Fruit fly (Drosophila melanogaster) whole organism: ENCODE results near the gene bys.
A peak's percentile ranks its signal among the peaks of the same experiment; 100 is the strongest.

ENCODE experiments used
- CG8478 ChIP-seq: fragments of >200 bp; optimal IDR thresholded peaks from 2 replicates; lab custom pipeline; 2018; ENCODE audit warnings: inconsistent platforms
- Dll ChIP-seq: fragments of >200 bp; optimal IDR thresholded peaks from 2 replicates; lab custom pipeline; 2017
- EcR ChIP-seq, 2 experiments: fragments of >200 bp; optimal IDR thresholded peaks; 2 replicates each; lab custom pipeline; 2017; ENCODE audit warnings: missing biosample characterization in 2 of 2, missing genetic modification characterization in 2 of 2, missing genetic modification reagents in 2 of 2
- pan ChIP-seq: fragments of >200 bp; optimal IDR thresholded peaks from 2 replicates; lab custom pipeline; 2017
- psq ChIP-seq: fragments of >200 bp; optimal IDR thresholded peaks from 2 replicates; lab custom pipeline; 2017
- usp ChIP-seq: fragments of >200 bp; optimal IDR thresholded peaks from 2 replicates; lab custom pipeline; 2017; ENCODE audit warnings: missing biosample characterization, missing genetic modification characterization, mixed read lengths

The bys gene

DNA sequence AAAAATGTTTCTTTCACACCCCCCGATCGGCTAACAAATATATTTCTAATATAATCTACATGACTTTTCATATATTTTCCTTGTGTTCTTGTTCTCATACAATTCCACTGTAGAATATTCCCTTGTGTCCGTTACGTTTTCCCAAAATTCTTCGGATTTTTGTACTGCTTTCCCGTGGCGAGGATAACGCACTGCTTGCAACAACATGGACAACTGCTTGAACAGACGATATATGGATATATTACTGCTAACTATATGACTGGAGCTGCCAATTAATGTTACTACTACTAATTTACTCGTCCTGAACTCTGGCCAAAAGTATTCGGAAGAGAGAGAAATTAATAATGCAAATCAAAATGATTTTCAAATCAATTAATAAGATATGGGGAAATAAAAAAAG lies 23.2 kb downstream of the bys start:
- TF ChIP-seq CG8478 (lab: Kevin White, UChicago) (no peak), usp (GFP tag; lab: Kevin White, UChicago) (no peak), pan (lab: Kevin White, UChicago) (no peak), psq (lab: Kevin White, UChicago) (no peak), Dll (lab: Kevin White, UChicago) (no peak), EcR (GFP tag; optimal IDR thresholded peaks at IDR 0.05; lab: Kevin White, UChicago) (no peak)

DNA sequence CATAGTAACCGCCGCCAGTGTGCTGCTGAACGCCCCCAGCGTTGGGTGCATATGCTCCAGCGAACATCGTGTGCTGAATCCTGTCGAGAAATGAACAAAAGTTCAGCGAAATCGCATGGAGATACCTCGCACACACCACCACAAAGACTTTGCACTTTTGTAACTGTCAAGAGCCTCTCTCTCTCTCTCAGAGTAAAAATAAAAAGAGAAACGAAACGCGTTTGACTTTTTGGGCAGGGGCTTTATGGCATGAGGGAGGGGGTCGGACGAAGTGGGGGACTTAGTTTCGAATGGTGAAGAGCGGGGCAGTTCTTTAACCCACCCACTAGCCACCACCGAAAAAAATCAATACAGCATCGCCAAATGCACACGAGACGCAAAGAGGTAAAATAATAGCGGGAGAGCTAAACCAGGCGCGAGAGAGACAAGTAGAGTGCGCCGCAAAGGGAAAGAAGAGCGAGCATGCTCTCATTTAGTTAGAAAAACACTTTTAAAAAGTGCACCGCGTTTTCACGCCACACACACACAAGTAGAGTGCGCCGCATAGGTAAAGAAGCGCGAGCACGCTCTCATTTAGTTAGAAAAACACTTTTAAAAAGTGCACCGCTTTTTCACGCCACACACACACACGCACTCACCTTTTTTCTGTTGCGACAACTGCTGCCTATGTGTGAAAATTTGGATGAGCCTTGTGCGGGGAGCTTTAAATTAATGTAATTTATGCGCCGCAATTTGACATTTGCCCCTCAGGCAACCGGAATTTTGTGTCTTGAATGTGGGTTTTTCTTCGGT lies 28.8 kb downstream of the bys start:
- TF ChIP-seq psq (lab: Kevin White, UChicago): no peak
- peak; percentile 84 for TF ChIP-seq Dll (lab: Kevin White, UChicago)
- peak; percentile 0 for TF ChIP-seq CG8478 (lab: Kevin White, UChicago)

DNA sequence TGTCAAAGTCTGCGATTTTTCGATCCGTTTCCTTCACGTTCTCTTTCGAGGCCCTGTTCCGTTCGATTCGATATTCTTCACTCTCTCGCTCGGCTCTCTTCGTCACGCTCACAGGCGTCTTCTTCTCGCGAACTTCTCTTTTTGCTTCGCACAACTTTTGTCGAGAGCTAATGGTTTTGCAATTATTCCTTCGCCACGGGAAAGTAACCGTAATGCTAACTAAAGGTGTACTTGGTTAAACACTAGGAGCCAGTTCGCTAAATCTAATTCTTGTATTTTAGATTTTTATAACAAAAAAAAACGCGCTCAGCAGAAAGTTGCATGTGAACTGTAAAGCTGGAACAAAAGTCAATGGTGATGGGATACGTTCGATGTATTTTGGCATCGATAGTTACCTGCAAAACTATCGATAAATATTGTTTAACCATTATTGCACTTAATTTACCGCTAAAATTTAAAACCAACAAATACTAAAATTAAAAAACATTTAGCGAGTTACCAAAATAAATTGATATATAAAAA lies 29.4 kb downstream of the bys start, which contains the start of gene mahe:
Gene mahe, minus strand, starts transcription at position 355 of the 522 bp plus-strand sequence.
- TF ChIP-seq pan (lab: Kevin White, UChicago): no peak
- TF ChIP-seq EcR (GFP tag; optimal IDR thresholded peaks at IDR 0.05; lab: Kevin White, UChicago): no peak
- TF ChIP-seq usp (GFP tag; lab: Kevin White, UChicago): no peak
- TF ChIP-seq Dll (lab: Kevin White, UChicago): no peak
- no peak for TF ChIP-seq psq (lab: Kevin White, UChicago)
- TF ChIP-seq CG8478 (lab: Kevin White, UChicago): no peak

DNA sequence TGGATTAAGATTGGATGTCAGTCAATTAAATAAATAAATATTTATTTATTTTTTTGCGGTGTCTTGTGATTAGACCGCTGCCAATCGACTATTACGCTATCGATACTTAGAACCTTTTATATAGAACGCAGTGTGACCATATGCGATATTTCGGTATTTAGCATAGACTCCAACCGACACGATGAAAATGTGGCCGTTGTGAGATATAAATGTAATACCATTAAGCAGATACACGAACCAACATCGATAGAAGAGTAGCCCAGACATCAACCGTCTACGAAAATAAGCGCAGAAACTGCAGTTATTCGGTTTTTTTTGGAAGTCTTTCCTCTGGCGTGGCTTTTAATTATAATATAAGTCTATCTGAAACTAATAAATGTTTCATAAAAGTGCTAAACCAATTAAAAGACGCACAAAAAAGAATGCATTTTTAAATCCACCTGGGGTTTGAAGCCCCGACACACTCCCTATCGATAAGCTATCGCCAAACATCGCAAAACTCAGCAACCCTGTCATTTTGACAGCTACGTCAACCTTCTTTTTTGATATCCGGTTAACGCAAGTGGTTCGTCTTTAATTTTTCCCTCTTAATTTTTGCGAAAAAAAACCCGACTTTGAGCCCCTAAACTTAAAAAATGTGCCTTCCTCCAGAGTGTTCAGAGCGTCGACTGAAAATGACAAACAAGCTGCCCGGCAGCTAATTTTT lies 31.7 kb downstream of the bys start, which contains the start of the genes Dhdds and RpS14a:
Gene Dhdds, minus strand, starts transcription at position 142 of the 706 bp plus-strand sequence.
Gene RpS14a, plus strand, starts transcription at position 533 of the 706 bp plus-strand sequence.
- no peak for TF ChIP-seq usp (GFP tag; lab: Kevin White, UChicago)
- no peak for TF ChIP-seq EcR (GFP tag; optimal IDR thresholded peaks at IDR 0.05; lab: Kevin White, UChicago)
- TF ChIP-seq CG8478 (lab: Kevin White, UChicago): no peak
- TF ChIP-seq Dll (lab: Kevin White, UChicago): no peak
- TF ChIP-seq psq (lab: Kevin White, UChicago): no peak
- no peak for TF ChIP-seq pan (lab: Kevin White, UChicago)

DNA sequence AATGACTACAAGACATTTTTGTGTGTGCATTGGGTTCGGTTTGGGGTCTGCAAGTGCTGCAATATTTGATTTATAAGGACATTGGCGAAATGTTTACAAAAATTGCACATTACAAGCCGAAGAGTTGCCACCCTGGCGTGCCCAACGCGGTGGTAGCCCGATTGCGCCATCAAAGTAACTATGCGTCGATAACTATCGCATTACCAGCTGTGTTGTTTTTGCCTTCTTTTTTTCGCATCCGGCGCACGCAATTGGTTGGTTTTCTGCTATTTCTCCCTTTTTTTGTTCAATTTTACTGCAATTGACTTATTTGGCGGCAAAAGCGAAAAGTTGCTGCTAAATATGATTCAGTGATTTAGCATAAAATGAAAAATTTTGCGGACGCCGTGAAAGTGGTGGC lies 33.0 kb downstream of the bys start, which contains the start of gene RpS14b:
Gene RpS14b, plus strand, starts transcription at position 220 of the 400 bp plus-strand sequence.
- TF ChIP-seq CG8478 (lab: Kevin White, UChicago) (no peak), pan (lab: Kevin White, UChicago) (no peak), EcR (GFP tag; optimal IDR thresholded peaks at IDR 0.05; lab: Kevin White, UChicago) (no peak), Dll (lab: Kevin White, UChicago) (no peak), usp (GFP tag; lab: Kevin White, UChicago) (no peak), psq (lab: Kevin White, UChicago) (no peak)

DNA sequence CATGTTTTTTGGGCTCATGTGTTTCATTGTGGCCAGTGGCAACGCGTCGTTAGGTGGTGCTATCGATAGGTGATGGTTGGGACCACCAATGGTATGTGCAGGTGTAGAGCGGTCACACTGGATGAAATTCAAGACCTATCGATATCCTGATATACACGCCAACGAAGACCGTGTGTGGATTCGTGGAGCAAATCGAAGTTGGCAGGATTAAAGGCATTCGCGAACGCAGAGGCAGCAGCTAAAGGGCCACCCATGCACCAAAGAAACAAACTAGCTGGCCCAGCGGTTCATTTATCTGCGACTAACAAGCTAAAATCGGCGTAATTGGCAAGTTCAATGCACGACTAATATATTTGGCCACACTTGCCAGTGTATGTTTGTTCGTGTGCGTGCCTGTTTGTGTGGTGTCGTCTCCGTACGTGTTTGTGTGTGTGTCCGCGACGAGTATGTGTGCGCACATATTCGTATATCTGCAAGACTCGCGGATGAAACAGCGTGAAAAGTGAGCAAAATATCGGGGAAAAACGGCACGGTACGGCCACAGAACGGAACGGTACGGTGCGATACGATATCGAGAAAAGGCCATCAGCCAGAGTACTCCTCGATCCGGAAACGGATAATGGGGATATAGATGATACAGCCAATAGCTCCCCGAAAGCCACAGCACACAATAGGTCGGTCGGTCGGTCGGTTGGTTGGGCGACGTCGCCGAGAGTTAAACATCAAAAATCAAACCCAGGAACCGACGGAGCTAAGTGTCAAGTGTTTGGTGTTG lies 34.3 kb downstream of the bys start, which contains the start of gene Ubr3:
Gene Ubr3, plus strand, starts transcription at position 99 of the 775 bp plus-strand sequence.
- no peak for TF ChIP-seq CG8478 (lab: Kevin White, UChicago)
- no peak for TF ChIP-seq psq (lab: Kevin White, UChicago)
- no peak for TF ChIP-seq pan (lab: Kevin White, UChicago)
- no peak for TF ChIP-seq usp (GFP tag; lab: Kevin White, UChicago)
- no peak for TF ChIP-seq Dll (lab: Kevin White, UChicago)
- no peak for TF ChIP-seq EcR (GFP tag; optimal IDR thresholded peaks at IDR 0.05; lab: Kevin White, UChicago)

DNA sequence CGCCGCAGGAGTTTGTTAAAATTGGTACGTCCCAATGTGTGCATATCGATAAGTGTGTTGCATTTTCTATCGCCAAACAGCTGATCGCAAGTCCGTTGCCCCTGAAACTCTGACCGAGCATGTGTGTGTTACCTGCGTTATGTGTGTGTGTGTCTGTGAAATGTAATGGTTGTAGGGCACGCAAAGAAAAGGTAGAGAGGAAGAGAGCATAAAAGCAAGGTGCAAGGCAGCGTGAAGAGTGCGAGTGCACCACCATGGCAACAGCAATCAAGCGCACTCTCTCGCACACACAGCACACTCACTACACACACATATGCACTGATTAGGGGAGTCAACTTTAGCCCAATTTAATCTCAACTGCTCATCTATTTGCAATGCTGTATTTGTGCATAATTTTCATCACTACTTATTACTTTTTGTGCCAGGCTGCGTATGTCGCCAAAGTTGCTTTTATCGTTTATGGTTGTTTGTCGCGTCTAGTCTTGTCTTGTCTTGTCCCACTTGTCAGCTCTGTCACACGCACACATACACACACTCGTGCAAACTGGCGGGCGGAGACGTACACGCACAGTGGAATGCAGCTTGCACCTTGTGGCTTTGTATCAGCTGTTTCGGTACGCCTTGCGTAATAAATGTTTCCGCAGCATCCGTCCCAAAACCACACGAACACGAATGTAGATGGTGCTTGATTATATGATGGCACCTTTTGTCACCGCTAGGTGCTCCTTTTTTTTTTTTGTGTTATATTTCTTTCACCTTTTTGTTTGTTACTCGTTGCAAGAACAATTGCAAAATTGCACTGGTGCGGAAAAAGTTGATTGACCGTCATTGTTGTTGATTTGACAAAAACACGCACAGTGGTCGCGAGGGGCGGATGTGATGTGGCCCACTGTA lies 36.2 kb downstream of the bys start:
- no peak for TF ChIP-seq usp (GFP tag; lab: Kevin White, UChicago)
- TF ChIP-seq pan (lab: Kevin White, UChicago): no peak
- peak; percentile 34 for TF ChIP-seq CG8478 (lab: Kevin White, UChicago)
- no peak for TF ChIP-seq psq (lab: Kevin White, UChicago)
- no peak for TF ChIP-seq Dll (lab: Kevin White, UChicago)
- TF ChIP-seq EcR (GFP tag; optimal IDR thresholded peaks at IDR 0.05; lab: Kevin White, UChicago): peak in 1 of 2 experiments; percentile 91

DNA sequence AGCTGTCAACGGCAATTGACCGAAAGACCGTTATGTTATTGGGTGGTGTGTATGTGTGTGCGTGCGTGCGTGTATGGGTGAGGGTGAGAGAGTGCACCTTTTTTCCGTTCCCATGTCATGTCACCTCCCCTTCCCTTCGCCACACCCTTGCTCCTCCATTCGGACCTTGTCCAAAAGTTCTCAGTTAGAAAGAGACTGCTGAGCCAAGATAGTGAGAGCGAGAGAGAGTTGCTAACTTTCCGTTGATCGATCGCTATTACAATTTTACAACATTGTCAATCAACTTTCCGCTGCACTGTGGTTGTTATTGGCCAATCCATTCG lies 36.8 kb downstream of the bys start:
- TF ChIP-seq Dll (lab: Kevin White, UChicago): no peak
- no peak for TF ChIP-seq usp (GFP tag; lab: Kevin White, UChicago)
- no peak for TF ChIP-seq CG8478 (lab: Kevin White, UChicago)
- no peak for TF ChIP-seq EcR (GFP tag; optimal IDR thresholded peaks at IDR 0.05; lab: Kevin White, UChicago)
- no peak for TF ChIP-seq psq (lab: Kevin White, UChicago)
- TF ChIP-seq pan (lab: Kevin White, UChicago): no peak

DNA sequence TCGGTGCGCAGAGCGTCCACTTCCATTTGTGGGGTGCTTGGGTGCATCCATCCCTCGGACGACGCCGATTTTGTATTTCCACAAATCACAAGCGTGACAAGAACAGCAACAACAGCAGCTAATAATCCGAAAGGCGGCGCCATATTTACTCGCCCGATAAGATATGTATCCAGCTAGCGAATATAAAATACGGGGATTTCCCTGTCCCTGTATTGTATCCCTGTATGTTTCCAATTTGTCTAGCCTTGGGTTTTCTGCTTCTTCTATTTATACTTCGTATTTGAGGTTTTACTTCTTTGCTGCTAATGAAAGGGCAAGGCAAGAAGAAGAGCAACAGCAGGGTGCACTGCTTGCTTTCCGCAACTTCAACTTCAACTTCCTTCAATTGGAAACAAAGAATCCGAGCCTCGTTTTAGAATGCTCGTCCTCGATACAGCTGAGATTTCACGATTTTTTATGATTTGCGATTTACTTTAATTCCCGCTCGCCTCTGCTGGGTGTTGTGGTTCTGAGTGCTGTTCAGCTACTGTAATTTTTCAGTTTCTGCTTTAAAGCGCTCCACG lies 42.6 kb downstream of the bys start:
- no peak for TF ChIP-seq Dll (lab: Kevin White, UChicago)
- no peak for TF ChIP-seq psq (lab: Kevin White, UChicago)
- TF ChIP-seq pan (lab: Kevin White, UChicago): no peak
- no peak for TF ChIP-seq CG8478 (lab: Kevin White, UChicago)
- TF ChIP-seq EcR (GFP tag; optimal IDR thresholded peaks at IDR 0.05; lab: Kevin White, UChicago): no peak
- TF ChIP-seq usp (GFP tag; lab: Kevin White, UChicago): no peak
